Fruit fly (Drosophila melanogaster) whole organism, prepupa: ENCODE measurements around the gene mwh.

Experiments used
- Blimp-1 ChIP-seq: fragments of 200-800 bp; sonication (Bioruptor generic); optimal IDR thresholded peaks from 3 replicates; lab custom pipeline; 2017; ENCODE audit warnings: missing biosample characterization, missing genetic modification characterization, mild to moderate bottlenecking, moderate library complexity, missing genetic modification reagents
- CG32006 ChIP-seq: fragments of 200-800 bp; sonication (Bioruptor generic); optimal IDR thresholded peaks from 3 replicates; lab custom pipeline; 2017; ENCODE audit warnings: missing biosample characterization, mild to moderate bottlenecking, missing genetic modification characterization
- CG6792 ChIP-seq: fragments of 200-800 bp; sonication (Bioruptor generic); optimal IDR thresholded peaks from 3 replicates; lab custom pipeline; 2016; ENCODE audit warnings: missing biosample characterization, missing genetic modification characterization
- CG6808 ChIP-seq: fragments of 200-800 bp; sonication (Bioruptor generic); optimal IDR thresholded peaks from 3 replicates; lab custom pipeline; 2017; ENCODE audit warnings: missing biosample characterization, missing genetic modification characterization, mild to moderate bottlenecking, moderate library complexity, missing genetic modification reagents
- Eip75B ChIP-seq: fragments of 200-800 bp; sonication (Bioruptor generic); optimal IDR thresholded peaks from 3 replicates; lab custom pipeline; 2016; ENCODE audit warnings: missing biosample characterization, missing genetic modification characterization
- Eip78C ChIP-seq: fragments of 200-800 bp; sonication (Bioruptor generic); peaks from one replicate; lab custom pipeline; 2016; ENCODE audit warnings: missing biosample characterization, missing genetic modification characterization
- Eip93F ChIP-seq: fragments of 200-800 bp; sonication (Bioruptor generic); optimal IDR thresholded peaks from 2 replicates; lab custom pipeline; 2016; ENCODE audit warnings: missing biosample characterization, mild to moderate bottlenecking, missing genetic modification characterization
- Hr38 ChIP-seq: sonication (Bioruptor generic); optimal IDR thresholded peaks from 2 replicates; lab custom pipeline; 2016; ENCODE audit warnings: missing biosample characterization, missing genetic modification characterization
- OdsH ChIP-seq: fragments of 200-800 bp; sonication (Bioruptor generic); optimal IDR thresholded peaks from 3 replicates; lab custom pipeline; 2016; ENCODE audit warnings: missing biosample characterization, missing genetic modification characterization
- Smox ChIP-seq: fragments of 200-800 bp; sonication (Bioruptor generic); optimal IDR thresholded peaks from 3 replicates; lab custom pipeline; 2016; ENCODE audit warnings: missing biosample characterization, missing genetic modification characterization
- Sox14 ChIP-seq: fragments of 200-800 bp; sonication (Bioruptor generic); optimal IDR thresholded peaks from 3 replicates; lab custom pipeline; 2016; ENCODE audit warnings: missing biosample characterization, missing genetic modification characterization
- Sox15 ChIP-seq: fragments of 200-800 bp; sonication (Bioruptor generic); optimal IDR thresholded peaks from 3 replicates; lab custom pipeline; 2016; ENCODE audit warnings: missing biosample characterization, missing genetic modification characterization
- cyc ChIP-seq: fragments of 200-800 bp; sonication (Bioruptor generic); optimal IDR thresholded peaks from 3 replicates; lab custom pipeline; 2016; ENCODE audit warnings: missing biosample characterization, missing genetic modification characterization

mwh gene

dm6 chr3L:1279685-1280084, 79.1 kb downstream of the mwh start (continued):
- TF ChIP-seq CG6808 (no peak), CG32006 (peak; percentile 62), Eip78C (no peak), cyc (GFP tag; lab: Kevin White, UChicago) (no peak)

- TF ChIP-seq Sox15 (GFP tag; lab: Kevin White, UChicago) (no peak), Blimp-1 (GFP tag; lab: Kevin White, UChicago) (no peak), cyc (GFP tag; lab: Kevin White, UChicago) (no peak), OdsH (no peak), Smox (GFP tag; lab: Kevin White, UChicago) (no peak), Sox14 (GFP tag; lab: Kevin White, UChicago) (no peak), CG6792 (GFP tag; lab: Kevin White, UChicago) (no peak), Eip93F (GFP tag; lab: Kevin White, UChicago) (no peak), Hr38 (GFP tag; lab: Kevin White, UChicago) (no peak), Eip75B (GFP tag; lab: Kevin White, UChicago) (no peak), Eip78C (no peak)
- TF ChIP-seq, all 60 proteins: peak for 0
Measured at dm6 chr3L:1280890-1281622, 80.5 kb downstream of the mwh start.
